Fruit fly (Drosophila melanogaster): Measurements from ENCODE around the gene stx.
A peak's percentile ranks its signal among the peaks of the same experiment; 100 is the strongest.

Gene stx

dm6 chrX:10771856-10772592 is 27.3 kb upstream of the stx start, which contains the start of gene CG15211 (continued):
- TF ChIP-seq pzg (GFP tag; optimal IDR thresholded peaks at IDR 0.05) (no peak), Ssrp (tag; optimal IDR thresholded peaks at IDR 0.05) (peak; percentile 83), grau (tag; optimal IDR thresholded peaks at IDR 0.05) (peak; percentile 79), Atf6 (GFP tag; IDR thresholded peaks at IDR 0.05) (peak; percentile 47; the same call in 1 of the 2 replicates), seq (GFP tag; IDR thresholded peaks at IDR 0.05) (peak; percentile 63), Hr39 (optimal IDR thresholded peaks at IDR 0.05) (no peak), unpg (GFP tag; optimal IDR thresholded peaks at IDR 0.05) (peak; percentile 82), bowl (GFP tag; IDR thresholded peaks at IDR 0.05) (no peak), CG16779 (GFP tag; IDR thresholded peaks at IDR 0.05) (no peak), Sry-δ (GFP tag; optimal IDR thresholded peaks at IDR 0.05) (no peak), CG15269 (tag; optimal IDR thresholded peaks at IDR 0.05) (peak; percentile 68), Hsf (GFP tag; optimal IDR thresholded peaks at IDR 0.05) (peak; percentile 21), nerfin-1 (tag; optimal IDR thresholded peaks at IDR 0.05) (peak; percentile 66), CG18764 (GFP tag; optimal IDR thresholded peaks at IDR 0.05) (peak; percentile 39), Ptx1 (GFP tag; IDR thresholded peaks at IDR 0.05) (peak; percentile 74), CG10959 (GFP tag; IDR thresholded peaks at IDR 0.05) (0 out of 2 replicates have a peak, but pooled peaks have one; percentile 17), CG6765 (GFP tag; optimal IDR thresholded peaks at IDR 0.05) (no peak), phol (tag; optimal IDR thresholded peaks at IDR 0.05) (peak; percentile 84), gt (GFP tag; IDR thresholded peaks at IDR 0.05) (no peak), Stat92E (GFP tag; optimal IDR thresholded peaks at IDR 0.05) (no peak), gcm2 (GFP tag; optimal IDR thresholded peaks at IDR 0.05) (no peak), CG4730 (GFP tag; IDR thresholded peaks at IDR 0.05) (peak; percentile 47; the same call in 1 of the 2 replicates), Optix (GFP tag; IDR thresholded peaks at IDR 0.05) (peak; percentile 29; the same call in 1 of the 3 replicates), H2.0 (GFP tag; IDR thresholded peaks at IDR 0.05) (peak; percentile 39; the same call in 1 of the 2 replicates), tio (GFP tag; optimal IDR thresholded peaks at IDR 0.05) (peak; percentile 70), gem (tag; optimal IDR thresholded peaks at IDR 0.05) (peak; percentile 88), lov (optimal IDR thresholded peaks at IDR 0.05) (no peak), lov (GFP tag; IDR thresholded peaks at IDR 0.05) (no peak), emc (GFP tag; optimal IDR thresholded peaks at IDR 0.05) (no peak), Usf (GFP tag; optimal IDR thresholded peaks at IDR 0.05) (no peak), Meics (GFP tag; optimal IDR thresholded peaks at IDR 0.05) (peak; percentile 70), CG30431 (GFP tag; optimal IDR thresholded peaks at IDR 0.05) (peak; percentile 46), Deaf1 (tag; optimal IDR thresholded peaks at IDR 0.05) (peak; percentile 45), CG2120 (GFP tag; optimal IDR thresholded peaks at IDR 0.05) (peak; percentile 57), CrebB (tag; optimal IDR thresholded peaks at IDR 0.05) (no peak), Doc2 (GFP tag; IDR thresholded peaks at IDR 0.05) (no peak), CG11695 (GFP tag; IDR thresholded peaks at IDR 0.05) (peak; percentile 70; the same call in 2 of the 3 replicates), HLH4C (GFP tag; IDR thresholded peaks at IDR 0.05; ENCODE audit: partially characterized antibody) (0 out of 3 replicates have a peak, but pooled peaks have one; percentile 36), ken (GFP tag; IDR thresholded peaks at IDR 0.05) (peak; percentile 62; the same call in 2 of the 3 replicates), CTCF (GFP tag; optimal IDR thresholded peaks at IDR 0.05) (peak; percentile 0), CG18599 (GFP tag; optimal IDR thresholded peaks at IDR 0.05) (peak; percentile 75), CG1647 (GFP tag; optimal IDR thresholded peaks at IDR 0.05) (no peak), psq (GFP tag; optimal IDR thresholded peaks at IDR 0.05) (peak; percentile 7), CG17328 (GFP tag; IDR thresholded peaks at IDR 0.05) (peak; percentile 60), Elba2 (GFP tag; optimal IDR thresholded peaks at IDR 0.05) (no peak), CG12236 (GFP tag; optimal IDR thresholded peaks at IDR 0.05) (no peak), Ets65A (GFP tag) (peak; percentile 75), wor (GFP tag; IDR thresholded peaks at IDR 0.05) (peak; percentile 70), pros (GFP tag; optimal IDR thresholded peaks at IDR 0.05) (no peak), rib (GFP tag; IDR thresholded peaks at IDR 0.05) (0 out of 2 replicates have a peak, but pooled peaks have one; percentile 28), Myb (GFP tag; optimal IDR thresholded peaks at IDR 0.05) (no peak)

Data from whole organism, embryonic.